Fruit fly (Drosophila melanogaster) whole organism, embryonic: ENCODE measurements around the gene CG17839.

Experiments used
- CG10147 ChIP-seq: fragments of 200-800 bp; sonication (Bioruptor generic); optimal IDR thresholded peaks from 2 replicates; lab custom pipeline; 2019; ENCODE audit warnings: missing biosample characterization, mild to moderate bottlenecking, missing genetic modification characterization, moderate library complexity
- CG10321 ChIP-seq: fragments of 200-800 bp; sonication (Bioruptor generic); IDR thresholded peaks from 2 replicates; pipeline ENCODE4 v1.3.6; 2022; ENCODE audit warnings: missing biosample characterization, missing genetic modification characterization
- CG10654 ChIP-seq: fragments of 200-800 bp; sonication (Bioruptor generic); optimal IDR thresholded peaks from 2 replicates; lab custom pipeline; 2016; ENCODE audit warnings: missing biosample characterization, missing genetic modification characterization
- CG11456 ChIP-seq: fragments of 200-800 bp; sonication (Bioruptor generic); IDR thresholded peaks from 3 replicates; pipeline ENCODE4 v1.3.6; 2022; ENCODE audit warnings: missing biosample characterization, missing genetic modification characterization
- CG11504 ChIP-seq: fragments of 200-800 bp; sonication (Bioruptor generic); optimal IDR thresholded peaks from 3 replicates; lab custom pipeline; 2019; ENCODE audit warnings: missing biosample characterization, mild to moderate bottlenecking, missing genetic modification characterization, moderate library complexity
- CG11696 ChIP-seq: fragments of 200-800 bp; sonication (Bioruptor generic); IDR thresholded peaks from 2 replicates; pipeline ENCODE4 v1.3.6; 2022; ENCODE audit warnings: missing biosample characterization, missing genetic modification characterization
- CG13123 ChIP-seq: fragments of 200-800 bp; sonication (Bioruptor generic); optimal IDR thresholded peaks from 2 replicates; lab custom pipeline; 2016; ENCODE audit warnings: missing biosample characterization, missing genetic modification characterization
- CG13624 ChIP-seq: fragments of 200-800 bp; sonication (Bioruptor generic); optimal IDR thresholded peaks from 2 replicates; lab custom pipeline; 2016; ENCODE audit warnings: missing biosample characterization, missing genetic modification characterization
- CG14667 ChIP-seq: fragments of 200-800 bp; sonication (Bioruptor generic); IDR thresholded peaks from 2 replicates; pipeline ENCODE4 v1.3.6; 2022; ENCODE audit warnings: missing biosample characterization, missing genetic modification characterization
- CG15073 ChIP-seq: fragments of 200-800 bp; sonication (Bioruptor generic); optimal IDR thresholded peaks from 2 replicates; lab custom pipeline; 2016; ENCODE audit warnings: missing biosample characterization, missing genetic modification characterization
- CG16863 ChIP-seq: fragments of 200-800 bp; sonication (Bioruptor generic); optimal IDR thresholded peaks from 3 replicates; lab custom pipeline; 2016; ENCODE audit warnings: missing biosample characterization, missing genetic modification characterization
- CG17186 ChIP-seq: fragments of 200-800 bp; sonication (Bioruptor generic); optimal IDR thresholded peaks from 3 replicates; lab custom pipeline; 2017; ENCODE audit warnings: missing biosample characterization, missing genetic modification reagents, missing genetic modification characterization
- CG17612 ChIP-seq: fragments of 200-800 bp; sonication (Bioruptor generic); IDR thresholded peaks from 2 replicates; pipeline ENCODE4 v1.3.6; 2022; ENCODE audit warnings: missing biosample characterization, missing genetic modification characterization
- CG1792 ChIP-seq: fragments of 200-800 bp; sonication (Bioruptor generic); optimal IDR thresholded peaks from 2 replicates; lab custom pipeline; 2016; ENCODE audit warnings: missing biosample characterization, missing genetic modification characterization
- CG18764 ChIP-seq: fragments of 200-800 bp; sonication (Bioruptor generic); optimal IDR thresholded peaks from 3 replicates; lab custom pipeline; 2016; ENCODE audit warnings: missing biosample characterization, missing genetic modification characterization
- CG2678 ChIP-seq: fragments of 200-800 bp; sonication (Bioruptor generic); optimal IDR thresholded peaks from 3 replicates; lab custom pipeline; 2019; ENCODE audit warnings: missing biosample characterization, mild to moderate bottlenecking, missing genetic modification characterization, moderate library complexity
- CG4328 ChIP-seq: fragments of 200-800 bp; sonication (Bioruptor generic); optimal IDR thresholded peaks from 3 replicates; lab custom pipeline; 2017; ENCODE audit warnings: missing biosample characterization, missing genetic modification reagents, missing genetic modification characterization
- CG4730 ChIP-seq: fragments of 200-800 bp; sonication (Bioruptor generic); IDR thresholded peaks from 2 replicates; pipeline ENCODE4 v1.3.6; 2022; ENCODE audit warnings: missing biosample characterization, missing genetic modification characterization
- CG8924 ChIP-seq: fragments of 200-800 bp; optimal IDR thresholded peaks from 3 replicates; lab custom pipeline; 2019; ENCODE audit warnings: missing biosample characterization, mild to moderate bottlenecking, missing genetic modification characterization, moderate library complexity
- CoRest ChIP-seq: fragments of 200-800 bp; sonication (Bioruptor generic); optimal IDR thresholded peaks from 3 replicates; lab custom pipeline; 2018; ENCODE audit warnings: missing biosample characterization, mild to moderate bottlenecking, missing genetic modification characterization, moderate library complexity
- D ChIP-seq, 2 experiments: fragments of 200-800 bp in 1 of 2; fragments of >200 bp in 1 of 2; sonication (Bioruptor generic) in 1 of 2; optimal IDR thresholded peaks; 2 replicates in 1 of 2; 3 replicates in 1 of 2; lab custom pipeline; 2017; ENCODE audit warnings: mild to moderate bottlenecking in 1 of 2, missing biosample characterization in 1 of 2, missing genetic modification characterization in 1 of 2, missing genetic modification reagents in 1 of 2
- Dp ChIP-seq: fragments of 200-800 bp; sonication (Bioruptor generic); optimal IDR thresholded peaks from 2 replicates; lab custom pipeline; 2018; ENCODE audit warnings: missing biosample characterization, mild to moderate bottlenecking, missing genetic modification characterization, moderate library complexity
- E2f1 ChIP-seq: fragments of 200-800 bp; sonication (Bioruptor generic); IDR thresholded peaks from 2 replicates; pipeline ENCODE4 v1.3.6; 2022; ENCODE audit warnings: missing biosample characterization, missing genetic modification characterization
- Ets97D ChIP-seq: fragments of 200-800 bp; sonication (Bioruptor generic); optimal IDR thresholded peaks from 3 replicates; lab custom pipeline; 2016; ENCODE audit warnings: missing biosample characterization, missing genetic modification characterization
- H2.0 ChIP-seq: fragments of 200-800 bp; sonication (Bioruptor generic); IDR thresholded peaks from 2 replicates; pipeline ENCODE4 v1.3.6; 2022; ENCODE audit warnings: missing biosample characterization, missing genetic modification characterization
- HHEX ChIP-seq: fragments of 200-800 bp; sonication (Bioruptor generic); optimal IDR thresholded peaks from 3 replicates; lab custom pipeline; 2017; ENCODE audit warnings: missing biosample characterization, mild to moderate bottlenecking, missing genetic modification characterization, missing genetic modification reagents
- Myb ChIP-seq: fragments of 200-800 bp; sonication (Bioruptor generic); optimal IDR thresholded peaks from 2 replicates; lab custom pipeline; 2016; ENCODE audit warnings: missing biosample characterization, missing genetic modification characterization
- Poxn ChIP-seq: fragments of 200-800 bp; sonication (Bioruptor generic); IDR thresholded peaks from 2 replicates; pipeline ENCODE4 v1.3.6; 2022; ENCODE audit warnings: missing biosample characterization, missing genetic modification characterization
- TFAM ChIP-seq: fragments of 200-800 bp; sonication (Bioruptor generic); optimal IDR thresholded peaks from 2 replicates; lab custom pipeline; 2017; ENCODE audit warnings: missing biosample characterization, missing genetic modification characterization, inconsistent platforms
- ash1 ChIP-seq: fragments of 200-800 bp; sonication (Bioruptor generic); optimal IDR thresholded peaks from 2 replicates; lab custom pipeline; 2018; ENCODE audit warnings: missing biosample characterization, mild to moderate bottlenecking, missing genetic modification characterization
- bbx ChIP-seq: fragments of 200-800 bp; sonication (Bioruptor generic); IDR thresholded peaks from 2 replicates; pipeline ENCODE4 v1.3.6; 2022; ENCODE audit warnings: missing biosample characterization, missing genetic modification characterization; ENCODE audit not compliant: partially characterized antibody
- chm ChIP-seq: fragments of 200-800 bp; sonication (Bioruptor generic); IDR thresholded peaks from 2 replicates; pipeline ENCODE4 v1.3.6; 2022; ENCODE audit warnings: missing biosample characterization, missing genetic modification characterization
- ci ChIP-seq: fragments of 200-800 bp; sonication (Bioruptor generic); IDR thresholded peaks from 3 replicates; pipeline ENCODE4 v1.3.6; 2022; ENCODE audit warnings: missing biosample characterization, missing genetic modification characterization
- dimm ChIP-seq: fragments of 200-800 bp; sonication (Bioruptor generic); IDR thresholded peaks from 2 replicates; pipeline ENCODE4 v1.3.6; 2022; ENCODE audit warnings: missing biosample characterization, missing genetic modification characterization
- dpn ChIP-seq, 2 experiments: fragments of 200-800 bp; sonication (Bioruptor generic); optimal IDR thresholded peaks; 3 replicates each; lab custom pipeline; 2016; ENCODE audit warnings: missing biosample characterization in 2 of 2, missing genetic modification characterization in 2 of 2
- emc ChIP-seq: fragments of 200-800 bp; sonication (Bioruptor generic); optimal IDR thresholded peaks from 2 replicates; lab custom pipeline; 2016; ENCODE audit warnings: missing biosample characterization, missing genetic modification characterization
- grn ChIP-seq: fragments of 200-800 bp; sonication (Bioruptor generic); optimal IDR thresholded peaks from 3 replicates; lab custom pipeline; 2017; ENCODE audit warnings: missing biosample characterization, missing genetic modification characterization
- hkb ChIP-seq, 2 experiments: fragments of 200-800 bp in 1 of 2; fragments of >200 bp in 1 of 2; sonication (Bioruptor generic) in 1 of 2; IDR thresholded peaks in 1 of 2; optimal IDR thresholded peaks in 1 of 2; 2 replicates each; pipeline versions ENCODE4 v1.3.6 to Lab custom; 2017 to 2022; ENCODE audit warnings: missing biosample characterization in 1 of 2, missing genetic modification characterization in 1 of 2
- inv ChIP-seq: fragments of 200-800 bp; sonication (Bioruptor generic); IDR thresholded peaks from 2 replicates; pipeline ENCODE4 v1.3.6; 2022; ENCODE audit warnings: missing biosample characterization, missing genetic modification characterization; ENCODE audit not compliant: partially characterized antibody
- mam ChIP-seq: fragments of 200-800 bp; sonication (Bioruptor generic); optimal IDR thresholded peaks from 3 replicates; lab custom pipeline; 2016; ENCODE audit warnings: missing biosample characterization, missing genetic modification characterization
- pb ChIP-seq: fragments of 200-800 bp; sonication (Bioruptor generic); optimal IDR thresholded peaks from 3 replicates; lab custom pipeline; 2016; ENCODE audit warnings: missing biosample characterization, missing genetic modification characterization
- phol ChIP-seq: fragments of 200-800 bp; sonication (Bioruptor generic); optimal IDR thresholded peaks from 3 replicates; lab custom pipeline; 2018; ENCODE audit warnings: missing biosample characterization, mild to moderate bottlenecking, missing genetic modification characterization, moderate library complexity
- pzg ChIP-seq: fragments of 200-800 bp; sonication (Bioruptor generic); optimal IDR thresholded peaks from 3 replicates; lab custom pipeline; 2018; ENCODE audit warnings: missing biosample characterization, mild to moderate bottlenecking, missing genetic modification characterization, moderate library complexity
- ro ChIP-seq: fragments of 200-800 bp; sonication (Bioruptor generic); IDR thresholded peaks from 2 replicates; pipeline ENCODE4 v1.3.6; 2022; ENCODE audit warnings: missing biosample characterization, missing genetic modification characterization
- sd ChIP-seq: fragments of 200-800 bp; sonication (Bioruptor generic); optimal IDR thresholded peaks from 3 replicates; lab custom pipeline; 2018; ENCODE audit warnings: missing biosample characterization, mild to moderate bottlenecking, missing genetic modification characterization, moderate library complexity
- sr ChIP-seq: fragments of 200-800 bp; sonication (Bioruptor generic); IDR thresholded peaks from 3 replicates; pipeline ENCODE4 v1.3.6; 2022; ENCODE audit warnings: missing biosample characterization, missing genetic modification characterization
- trh ChIP-seq: fragments of 200-800 bp; sonication (Bioruptor generic); optimal IDR thresholded peaks from 2 replicates; lab custom pipeline; 2016; ENCODE audit warnings: missing biosample characterization, missing genetic modification characterization
- vfl ChIP-seq: fragments of 200-800 bp; sonication (Bioruptor generic); optimal IDR thresholded peaks from 2 replicates; lab custom pipeline; 2016; ENCODE audit warnings: missing biosample characterization, missing genetic modification characterization

Gene CG17839

DNA sequence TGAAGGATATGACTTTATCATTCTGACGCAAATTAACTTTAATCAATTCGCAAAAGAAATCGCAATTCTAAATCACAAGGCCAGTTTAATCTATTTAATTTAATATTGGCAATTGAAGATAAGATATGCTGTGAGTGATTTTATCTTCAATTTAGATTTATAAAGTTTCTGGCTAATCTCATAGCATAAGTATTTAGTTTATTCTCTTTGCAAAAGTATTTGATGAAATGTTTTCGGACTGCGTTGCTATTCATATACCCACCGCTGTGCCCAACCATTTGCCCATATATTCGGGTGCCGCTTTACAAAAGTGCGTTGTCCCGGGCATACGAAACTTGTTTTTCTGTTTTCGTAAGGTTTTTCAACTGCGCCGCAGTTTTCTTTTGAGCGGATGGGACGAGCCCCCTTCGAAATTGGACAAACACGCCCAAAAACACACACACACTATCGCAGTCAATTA is 20.0 kb upstream of the CG17839 start (continued):
- TF ChIP-seq CG11696 (GFP tag; lab: Robert Waterston, UW), result peak; percentile 96
- TF ChIP-seq dpn (GFP tag; optimal IDR thresholded peaks at IDR 0.05; lab: Kevin White, UChicago), result peak; percentile 95 to 96
- peak; percentile 15 for TF ChIP-seq ash1 (GFP tag; lab: Kevin White, UChicago)
- TF ChIP-seq emc (GFP tag; lab: Kevin White, UChicago), result peak; percentile 71
- TF ChIP-seq vfl (GFP tag; lab: Kevin White, UChicago), result peak; percentile 83
- TF ChIP-seq CG16863 (GFP tag; lab: Kevin White, UChicago), result peak; percentile 94
- TF ChIP-seq CG1792, result peak; percentile 92
- TF ChIP-seq chm, result peak; percentile 89
- TF ChIP-seq H2.0 (GFP tag; lab: Robert Waterston, UW), result peak; percentile 83; the same call in 1 of the 2 replicates
- TF ChIP-seq CG17612 (GFP tag; lab: Robert Waterston, UW), result peak; percentile 73
- peak; percentile 98 for TF ChIP-seq phol (tag; lab: Kevin White, UChicago)
- TF ChIP-seq bbx (GFP tag; lab: Robert Waterston, UW), result no peak
- TF ChIP-seq TFAM, result peak; percentile 64
- peak; percentile 99 for TF ChIP-seq CoRest (tag; lab: Kevin White, UChicago)
- peak; percentile 99 for TF ChIP-seq CG8924 (tag; lab: Kevin White, UChicago)
- no peak for TF ChIP-seq inv (GFP tag; lab: Robert Waterston, UW)
- TF ChIP-seq CG2678 (tag; lab: Kevin White, UChicago), result peak; percentile 99
- TF ChIP-seq CG13123 (GFP tag; lab: Kevin White, UChicago), result peak; percentile 89
- peak; percentile 91 for TF ChIP-seq ci (GFP tag; lab: Robert Waterston, UW)
- TF ChIP-seq CG14667 (GFP tag; lab: Robert Waterston, UW), result peak; percentile 79
- peak; percentile 96 for TF ChIP-seq CG4328 (GFP tag; lab: Kevin White, UChicago)
- peak; percentile 93 for TF ChIP-seq CG18764 (GFP tag; lab: Kevin White, UChicago)
- no peak for TF ChIP-seq pzg (GFP tag; lab: Kevin White, UChicago)
- no peak for TF ChIP-seq D (optimal IDR thresholded peaks at IDR 0.05; lab: Kevin White, UChicago)
- peak; percentile 98 for TF ChIP-seq D (GFP tag; optimal IDR thresholded peaks at IDR 0.05; lab: Kevin White, UChicago)
- TF ChIP-seq grn (GFP tag; lab: Kevin White, UChicago), result peak; percentile 81
- TF ChIP-seq mam (GFP tag; lab: Kevin White, UChicago), result peak; percentile 93
- TF ChIP-seq ro, result peak; percentile 75
- peak; percentile 97 for TF ChIP-seq HHEX (GFP tag; lab: Kevin White, UChicago)
- peak; percentile 86; the same call in 2 of the 3 replicates for TF ChIP-seq CG11456
- TF ChIP-seq Poxn, result peak; percentile 70
- TF ChIP-seq hkb (optimal IDR thresholded peaks at IDR 0.05; lab: Kevin White, UChicago), result no peak
- peak; percentile 92 for TF ChIP-seq hkb (GFP tag; IDR thresholded peaks at IDR 0.05; lab: Robert Waterston, UW)
- TF ChIP-seq Myb (GFP tag; lab: Kevin White, UChicago), result peak; percentile 79
- TF ChIP-seq sr (GFP tag; lab: Robert Waterston, UW), result peak; percentile 25; the same call in 1 of the 3 replicates
- peak; percentile 90 for TF ChIP-seq E2f1 (GFP tag; lab: Robert Waterston, UW)
- peak; percentile 66 for TF ChIP-seq CG10321 (GFP tag; lab: Robert Waterston, UW)
- peak; percentile 97 for TF ChIP-seq CG11504 (tag; lab: Kevin White, UChicago)
- peak; percentile 87 for TF ChIP-seq CG17186
- peak; percentile 82 for TF ChIP-seq CG15073
- peak; percentile 11 for TF ChIP-seq Dp (GFP tag; lab: Kevin White, UChicago)
- peak; percentile 91 for TF ChIP-seq pb (GFP tag; lab: Kevin White, UChicago)
- peak; percentile 75 for TF ChIP-seq Ets97D (GFP tag; lab: Kevin White, UChicago)
- TF ChIP-seq CG4730 (GFP tag; lab: Robert Waterston, UW), result peak; percentile 80
- TF ChIP-seq trh, result peak; percentile 93
- peak; percentile 96 for TF ChIP-seq CG13624 (GFP tag; lab: Kevin White, UChicago)
- peak; percentile 64 for TF ChIP-seq dimm
- TF ChIP-seq CG10147 (GFP tag; lab: Kevin White, UChicago), result peak; percentile 99
- peak; percentile 93 for TF ChIP-seq CG10654 (GFP tag; lab: Kevin White, UChicago)
- peak; percentile 87 for TF ChIP-seq sd (tag; lab: Kevin White, UChicago)
